Worm (Caenorhabditis elegans) whole organism, early embryonic: ENCODE results near the gene C43F9.7.

Experiments used
- ets-7 ChIP-seq: sonication (generic microtip); optimal IDR thresholded peaks from 2 replicates; lab custom pipeline; 2016; ENCODE audit warnings: missing genotype, missing genetic modification characterization, missing compliant biosample characterization
- flt-1 ChIP-seq: fragments of 200-800 bp; sonication (Bioruptor generic); IDR thresholded peaks from 2 replicates; pipeline ENCODE4 v1.3.6; 2022; ENCODE audit warnings: missing genetic modification characterization, missing compliant biosample characterization
- pes-1 ChIP-seq: fragments of 200-800 bp; sonication (Bioruptor generic); IDR thresholded peaks from 2 replicates; pipeline ENCODE4 v1.3.6; 2022; ENCODE audit warnings: missing genetic modification reagents, missing genetic modification characterization, missing compliant biosample characterization
- tbx-37 ChIP-seq: fragments of 200-800 bp; sonication (Bioruptor generic); conservative IDR thresholded peaks from 2 replicates; pipeline ENCODE4 v1.3.6; 2022; ENCODE audit warnings: missing genetic modification reagents, missing genetic modification characterization, missing compliant biosample characterization

ce11 chrIV:10546589-10547136 is 46.8 kb downstream of the C43F9.7 start, which contains the start of gene zim-1:
- TF ChIP-seq ets-7 (tag; lab: Kevin White, UChicago) (no peak), tbx-37 (no peak), pes-1 (GFP tag; lab: Robert Waterston, UW) (no peak), flt-1 (GFP tag; lab: Robert Waterston, UW) (no peak)
